Worm (Caenorhabditis elegans): ENCODE results near the gene W01D2.1.
A peak's percentile ranks its signal among the peaks of the same experiment; 100 is the strongest.

Gene W01D2.1

ce11 chrII:14810609-14811008 is 4.7 kb upstream of the W01D2.1 start:
- TF ChIP-seq nhr-85 (tag) (no peak), ceh-88 (GFP tag; IDR thresholded peaks at IDR 0.05) (no peak), tbx-2 (tag; optimal IDR thresholded peaks at IDR 0.05) (peak; percentile 9), C34B4.2 (tag; optimal IDR thresholded peaks at IDR 0.05) (no peak), egl-13 (tag; optimal IDR thresholded peaks at IDR 0.05) (peak; percentile 61), lsy-2 (tag; optimal IDR thresholded peaks at IDR 0.05) (peak in 1 of 2 experiments; percentile 36), sup-37 (GFP tag; optimal IDR thresholded peaks at IDR 0.05) (no peak), sox-4 (tag; optimal IDR thresholded peaks at IDR 0.05) (no peak), skn-1 (tag; optimal IDR thresholded peaks at IDR 0.05) (no peak), unc-62 (GFP tag; optimal IDR thresholded peaks at IDR 0.05) (no peak), grh-1 (GFP tag; IDR thresholded peaks at IDR 0.05) (no peak), lin-39 (tag; optimal IDR thresholded peaks at IDR 0.05) (no peak), isw-1 (GFP tag; IDR thresholded peaks at IDR 0.05) (no peak), ceh-8 (GFP tag; optimal IDR thresholded peaks at IDR 0.05) (no peak), pax-3 (tag; optimal IDR thresholded peaks at IDR 0.05) (no peak), zag-1 (tag; optimal IDR thresholded peaks at IDR 0.05) (no peak), unc-98 (GFP tag; IDR thresholded peaks at IDR 0.05) (no peak), fkh-8 (tag; optimal IDR thresholded peaks at IDR 0.05) (peak; percentile 27), lin-14 (GFP tag; optimal IDR thresholded peaks at IDR 0.05) (peak; percentile 81), mdl-1 (tag; optimal IDR thresholded peaks at IDR 0.05) (peak in 1 of 2 experiments; percentile 42), C04F5.9 (tag; optimal IDR thresholded peaks at IDR 0.05) (no peak), ceh-63 (GFP tag; optimal IDR thresholded peaks at IDR 0.05) (no peak), nhr-28 (tag; optimal IDR thresholded peaks at IDR 0.05) (no peak), ztf-11 (tag; optimal IDR thresholded peaks at IDR 0.05) (no peak), aly-2 (tag; optimal IDR thresholded peaks at IDR 0.05) (no peak), nhr-71 (tag; optimal IDR thresholded peaks at IDR 0.05) (peak; percentile 33), nhr-12 (tag; optimal IDR thresholded peaks at IDR 0.05) (no peak), swsn-7 (tag; optimal IDR thresholded peaks at IDR 0.05) (peak; percentile 38), rnt-1 (tag; optimal IDR thresholded peaks at IDR 0.05) (no peak), ceh-90 (tag; optimal IDR thresholded peaks at IDR 0.05) (no peak), ztf-4 (tag; optimal IDR thresholded peaks at IDR 0.05) (no peak), ces-1 (GFP tag; optimal IDR thresholded peaks at IDR 0.05) (no peak), zip-4 (GFP tag; optimal IDR thresholded peaks at IDR 0.05) (no peak), nhr-84 (tag; optimal IDR thresholded peaks at IDR 0.05) (no peak), snpc-4 (tag; optimal IDR thresholded peaks at IDR 0.05) (peak; percentile 26), unc-130 (tag; optimal IDR thresholded peaks at IDR 0.05) (no peak), pqm-1 (tag; optimal IDR thresholded peaks at IDR 0.05) (no peak), nhr-237 (tag; optimal IDR thresholded peaks at IDR 0.05) (no peak), nhr-90 (tag; optimal IDR thresholded peaks at IDR 0.05; ENCODE audit: poor library complexity) (no peak), fos-1 (tag; optimal IDR thresholded peaks at IDR 0.05) (no peak), vab-15 (tag; optimal IDR thresholded peaks at IDR 0.05) (no peak), lin-13 (GFP tag; optimal IDR thresholded peaks at IDR 0.05) (no peak), nhr-77 (tag; optimal IDR thresholded peaks at IDR 0.05) (peak; percentile 71), elt-3 (tag; optimal IDR thresholded peaks at IDR 0.05) (no peak), hlh-17 (GFP tag; optimal IDR thresholded peaks at IDR 0.05; ENCODE audit: borderline replicate concordance) (no peak), jun-1 (tag; optimal IDR thresholded peaks at IDR 0.05) (no peak), dsc-1 (tag; optimal IDR thresholded peaks at IDR 0.05) (no peak), dpl-1 (GFP tag; optimal IDR thresholded peaks at IDR 0.05) (peak in 1 of 3 experiments; percentile 62), alr-1 (tag; optimal IDR thresholded peaks at IDR 0.05; ENCODE audit: borderline replicate concordance) (no peak), mef-2 (tag; optimal IDR thresholded peaks at IDR 0.05) (no peak), lin-15B (tag; optimal IDR thresholded peaks at IDR 0.05) (no peak), nhr-19 (GFP tag; conservative IDR thresholded peaks at IDR 0.05) (no peak), nhr-20 (tag; optimal IDR thresholded peaks at IDR 0.05) (no peak), lin-35 (GFP tag; optimal IDR thresholded peaks at IDR 0.05) (no peak)

All from whole organism, L1 larva.